Worm (Caenorhabditis elegans) whole organism, young adult: ENCODE measurements around the gene set-20.

ENCODE experiments used
- C06A6.2 ChIP-seq: fragments of 200-800 bp; sonication (Bioruptor generic); conservative IDR thresholded peaks from 2 replicates; pipeline ENCODE4 v1.3.6; 2022; ENCODE audit warnings: missing genetic modification characterization, missing compliant biosample characterization
- F22D6.2 ChIP-seq: sonication (generic microtip); optimal IDR thresholded peaks from 2 replicates; lab custom pipeline; 2016; ENCODE audit warnings: mild to moderate bottlenecking, missing genetic modification characterization, missing compliant biosample characterization
- F23B12.7 ChIP-seq: sonication (generic microtip); optimal IDR thresholded peaks from 2 replicates; lab custom pipeline; 2017; ENCODE audit warnings: missing genetic modification characterization, mild to moderate bottlenecking, missing compliant biosample characterization, antibody characterized with exemption, moderate library complexity; ENCODE audit not compliant: insufficient read depth
- F33H1.4 ChIP-seq: fragments of 200-800 bp; sonication (Bioruptor generic); IDR thresholded peaks from 2 replicates; pipeline ENCODE4 v1.3.6; 2022; ENCODE audit warnings: missing genetic modification reagents, missing genetic modification characterization, missing compliant biosample characterization
- F39B2.1 ChIP-seq: fragments of 200-800 bp; sonication (Bioruptor generic); IDR thresholded peaks from 2 replicates; pipeline ENCODE4 v1.3.6; 2022; ENCODE audit warnings: missing genetic modification reagents, missing genetic modification characterization, missing compliant biosample characterization
- F52B5.7 ChIP-seq: sonication (generic microtip); optimal IDR thresholded peaks from 2 replicates; lab custom pipeline; 2016; ENCODE audit warnings: mild to moderate bottlenecking, missing genetic modification characterization, missing compliant biosample characterization
- F55B11.4 ChIP-seq: sonication (generic microtip); optimal IDR thresholded peaks from 2 replicates; lab custom pipeline; 2016; ENCODE audit warnings: missing compliant biosample characterization, missing genetic modification characterization, borderline replicate concordance; ENCODE audit not compliant: insufficient read depth
- F57C9.4 ChIP-seq: sonication (generic microtip); optimal IDR thresholded peaks from 2 replicates; lab custom pipeline; 2017; ENCODE audit warnings: mild to moderate bottlenecking, missing genetic modification characterization, missing compliant biosample characterization
- K11D2.4 ChIP-seq: fragments of 200-800 bp; sonication (Bioruptor generic); IDR thresholded peaks from 2 replicates; pipeline ENCODE4 v1.3.6; 2022; ENCODE audit warnings: missing genetic modification reagents, missing genetic modification characterization, missing compliant biosample characterization
- K12H6.12 ChIP-seq: fragments of 200-800 bp; sonication (Bioruptor generic); optimal IDR thresholded peaks from 2 replicates; lab custom pipeline; 2018; ENCODE audit warnings: mild to moderate bottlenecking, missing genetic modification characterization, missing compliant biosample characterization
- T26A5.8 ChIP-seq: sonication (generic microtip); optimal IDR thresholded peaks from 2 replicates; lab custom pipeline; 2016; ENCODE audit warnings: missing genetic modification characterization, missing compliant biosample characterization
- Y56A3A.18 ChIP-seq: fragments of 200-800 bp; sonication (Bioruptor generic); IDR thresholded peaks from 2 replicates; pipeline ENCODE4 v1.3.6; 2022; ENCODE audit warnings: missing genetic modification reagents, missing genetic modification characterization, missing compliant biosample characterization
- Y67H2A.10 ChIP-seq: fragments of 200-800 bp; sonication (Bioruptor generic); conservative IDR thresholded peaks from 2 replicates; pipeline ENCODE4 v1.3.6; 2022; ENCODE audit warnings: missing genetic modification reagents, missing genetic modification characterization, missing compliant biosample characterization
- ZK185.1 ChIP-seq: sonication (generic microtip); optimal IDR thresholded peaks from 2 replicates; lab custom pipeline; 2016; ENCODE audit warnings: mild to moderate bottlenecking, missing genetic modification characterization, missing compliant biosample characterization; ENCODE audit not compliant: poor library complexity, severe bottlenecking
- athp-1 ChIP-seq: sonication (generic microtip); optimal IDR thresholded peaks from 2 replicates; lab custom pipeline; 2017; ENCODE audit warnings: mild to moderate bottlenecking, missing genetic modification characterization, missing compliant biosample characterization
- attf-5 ChIP-seq: fragments of 200-800 bp; sonication (Bioruptor generic); optimal IDR thresholded peaks from 2 replicates; lab custom pipeline; 2018; ENCODE audit warnings: mild to moderate bottlenecking, missing genetic modification characterization, missing compliant biosample characterization
- bed-1 ChIP-seq: fragments of 200-800 bp; sonication (Bioruptor generic); IDR thresholded peaks from 2 replicates; pipeline ENCODE4 v1.3.6; 2022; ENCODE audit warnings: missing genetic modification reagents, missing genetic modification characterization, missing compliant biosample characterization
- bed-2 ChIP-seq: fragments of 200-800 bp; sonication (Bioruptor generic); IDR thresholded peaks from 2 replicates; pipeline ENCODE4 v1.3.6; 2022; ENCODE audit warnings: missing genetic modification reagents, missing genetic modification characterization, missing compliant biosample characterization
- ceh-40 ChIP-seq: fragments of 200-800 bp; sonication (Bioruptor generic); IDR thresholded peaks from 2 replicates; pipeline ENCODE4 v1.3.6; 2022; ENCODE audit warnings: missing genetic modification characterization, missing compliant biosample characterization
- chd-7 ChIP-seq: sonication (generic microtip); optimal IDR thresholded peaks from 2 replicates; lab custom pipeline; 2016; ENCODE audit warnings: mild to moderate bottlenecking, missing genetic modification characterization, moderate library complexity, missing compliant biosample characterization
- dox-1 ChIP-seq: fragments of 200-800 bp; sonication (Bioruptor generic); IDR thresholded peaks from 2 replicates; pipeline ENCODE4 v1.3.6; 2022; ENCODE audit warnings: missing genetic modification reagents, missing genetic modification characterization, missing compliant biosample characterization
- dpff-1 ChIP-seq: sonication (generic microtip); optimal IDR thresholded peaks from 2 replicates; lab custom pipeline; 2017; ENCODE audit warnings: mild to moderate bottlenecking, missing genetic modification characterization, missing compliant biosample characterization
- dpl-1 ChIP-seq: fragments of 150-350 bp; optimal IDR thresholded peaks from 2 replicates; lab custom pipeline; 2014; ENCODE audit warnings: missing biosample characterization, missing genetic modification reagents, missing genetic modification characterization
- efl-1 ChIP-seq: fragments of 150-350 bp; optimal IDR thresholded peaks from 2 replicates; lab custom pipeline; 2014; ENCODE audit warnings: missing biosample characterization, missing genetic modification reagents, missing genetic modification characterization
- egl-18 ChIP-seq: fragments of 200-800 bp; sonication (Bioruptor generic); IDR thresholded peaks from 2 replicates; pipeline ENCODE4 v1.3.6; 2022; ENCODE audit warnings: missing genetic modification reagents, missing genetic modification characterization, missing compliant biosample characterization
- egl-44 ChIP-seq: fragments of 200-800 bp; sonication (Bioruptor generic); IDR thresholded peaks from 2 replicates; pipeline ENCODE4 v1.3.6; 2022; ENCODE audit warnings: missing genetic modification reagents, missing genetic modification characterization, missing compliant biosample characterization
- egrh-3 ChIP-seq: fragments of 200-800 bp; sonication (Bioruptor generic); IDR thresholded peaks from 2 replicates; pipeline ENCODE4 v1.3.6; 2022; ENCODE audit warnings: missing genetic modification reagents, missing genetic modification characterization, missing compliant biosample characterization
- ekl-4 ChIP-seq: fragments of 200-800 bp; sonication (Bioruptor generic); IDR thresholded peaks from 2 replicates; pipeline ENCODE4 v1.3.6; 2022; ENCODE audit warnings: missing genetic modification reagents, missing genetic modification characterization, missing compliant biosample characterization
- gei-17 ChIP-seq: fragments of 200-800 bp; sonication (Bioruptor generic); optimal IDR thresholded peaks from 2 replicates; lab custom pipeline; 2018; ENCODE audit warnings: mild to moderate bottlenecking, missing genetic modification characterization, missing compliant biosample characterization
- hmg-20 ChIP-seq: fragments of 200-800 bp; sonication (Bioruptor generic); IDR thresholded peaks from 2 replicates; pipeline ENCODE4 v1.3.6; 2022; ENCODE audit warnings: missing genetic modification reagents, missing genetic modification characterization, missing compliant biosample characterization
- lag-1 ChIP-seq: fragments of 200-800 bp; sonication (Bioruptor generic); IDR thresholded peaks from 2 replicates; pipeline ENCODE4 v1.3.6; 2022; ENCODE audit warnings: missing genetic modification reagents, missing genetic modification characterization, missing compliant biosample characterization
- lin-40 ChIP-seq: sonication (generic microtip); optimal IDR thresholded peaks from 2 replicates; lab custom pipeline; 2016; ENCODE audit warnings: missing genetic modification characterization, mild to moderate bottlenecking, missing compliant biosample characterization, missing genotype, missing genetic modification reagents
- lir-1 ChIP-seq: fragments of 200-800 bp; sonication (Bioruptor generic); conservative IDR thresholded peaks from 2 replicates; pipeline ENCODE4 v1.3.6; 2022; ENCODE audit warnings: missing genetic modification reagents, missing genetic modification characterization, missing compliant biosample characterization
- madf-3 ChIP-seq: fragments of 200-800 bp; sonication (Bioruptor generic); IDR thresholded peaks from 2 replicates; pipeline ENCODE4 v1.3.6; 2022; ENCODE audit warnings: missing genetic modification reagents, missing genetic modification characterization, missing compliant biosample characterization
- madf-6 ChIP-seq: fragments of 200-800 bp; sonication (Bioruptor generic); IDR thresholded peaks from 2 replicates; pipeline ENCODE4 v1.3.6; 2022; ENCODE audit warnings: missing genetic modification reagents, missing genetic modification characterization, missing compliant biosample characterization
- mcd-1 ChIP-seq: fragments of 200-800 bp; sonication (Bioruptor generic); IDR thresholded peaks from 2 replicates; pipeline ENCODE4 v1.3.6; 2022; ENCODE audit warnings: missing genetic modification reagents, missing genetic modification characterization, missing compliant biosample characterization
- nhr-120 ChIP-seq: fragments of 200-800 bp; sonication (Bioruptor generic); IDR thresholded peaks from 2 replicates; pipeline ENCODE4 v1.3.6; 2022; ENCODE audit warnings: missing genetic modification characterization, missing compliant biosample characterization
- nhr-179 ChIP-seq: sonication (generic microtip); optimal IDR thresholded peaks from 2 replicates; lab custom pipeline; 2016; ENCODE audit warnings: mild to moderate bottlenecking, missing genetic modification characterization, missing compliant biosample characterization
- nhr-80 ChIP-seq: sonication (generic microtip); optimal IDR thresholded peaks from 2 replicates; lab custom pipeline; 2016; ENCODE audit warnings: missing genetic modification characterization, missing compliant biosample characterization
- pha-4 ChIP-seq: fragments of 150-350 bp; sonication (generic microtip); optimal IDR thresholded peaks from 2 replicates; lab custom pipeline; 2014; ENCODE audit warnings: missing biosample characterization, missing genetic modification reagents, missing genetic modification characterization
- rcor-1 ChIP-seq: fragments of 200-800 bp; sonication (Bioruptor generic); IDR thresholded peaks from 2 replicates; pipeline ENCODE4 v1.3.6; 2022; ENCODE audit warnings: missing genetic modification reagents, missing genetic modification characterization, missing compliant biosample characterization
- rpc-1 ChIP-seq, 2 experiments: fragments of 150-350 bp in 1 of 2; sonication (generic microtip) in 1 of 2; optimal IDR thresholded peaks; 2 replicates each; lab custom pipeline; 2014 to 2018; ENCODE audit warnings: missing biosample characterization in 1 of 2, missing genetic modification characterization in 1 of 2, missing genetic modification reagents in 1 of 2, missing genotype in 1 of 2
- snpc-3.4 ChIP-seq: sonication (generic microtip); optimal IDR thresholded peaks from 2 replicates; lab custom pipeline; 2017; ENCODE audit warnings: missing genetic modification characterization, mild to moderate bottlenecking, missing compliant biosample characterization, antibody characterized with exemption, moderate library complexity, missing genotype, missing genetic modification reagents
- snpc-4 ChIP-seq, 5 experiments: fragments of 150-350 bp in 1 of 5; sonication (generic microtip) in 4 of 5; optimal IDR thresholded peaks; 2 replicates each; lab custom pipeline; 2014 to 2018; ENCODE audit warnings: missing genetic modification characterization in 5 of 5, missing biosample characterization in 3 of 5, antibody characterized with exemption in 2 of 5, mild to moderate bottlenecking in 2 of 5, missing compliant biosample characterization in 2 of 5, missing genotype in 2 of 5, moderate library complexity in 2 of 5, missing genetic modification reagents in 1 of 5
- somi-1 ChIP-seq: fragments of 200-800 bp; sonication (Bioruptor generic); optimal IDR thresholded peaks from 2 replicates; lab custom pipeline; 2018; ENCODE audit warnings: mild to moderate bottlenecking, missing genetic modification characterization, missing compliant biosample characterization
- sptf-2 ChIP-seq: fragments of 200-800 bp; sonication (Bioruptor generic); optimal IDR thresholded peaks from 2 replicates; lab custom pipeline; 2018; ENCODE audit warnings: mild to moderate bottlenecking, missing genetic modification characterization, missing compliant biosample characterization
- tbp1 ChIP-seq: fragments of 200-800 bp; sonication (Bioruptor generic); optimal IDR thresholded peaks from 2 replicates; lab custom pipeline; 2018; ENCODE audit warnings: mild to moderate bottlenecking, missing genetic modification characterization, missing compliant biosample characterization
- unc-62 ChIP-seq: fragments of 150-350 bp; optimal IDR thresholded peaks from 2 replicates; lab custom pipeline; 2014; ENCODE audit warnings: missing biosample characterization, missing genetic modification reagents, missing genetic modification characterization
- ztf-18 ChIP-seq: sonication (generic microtip); optimal IDR thresholded peaks from 2 replicates; lab custom pipeline; 2016; ENCODE audit warnings: missing genotype, mild to moderate bottlenecking, missing genetic modification characterization, missing compliant biosample characterization

The set-20 gene

ce11 chrX:5653813-5654212, 32.1 kb downstream of the set-20 start, which contains the start of gene T22B7.7:
TSS of gene T22B7.7 (minus strand) at chrX:5654074.
- TF ChIP-seq sptf-2 (GFP tag; lab: Kevin White, UChicago) (no peak), rcor-1 (GFP tag; lab: Robert Waterston, UW) (no peak), snpc-4 (GFP tag; optimal IDR thresholded peaks at IDR 0.05; lab: Kevin White, UChicago) (no peak), snpc-4 (tag; optimal IDR thresholded peaks at IDR 0.05; lab: Kevin White, UChicago) (no peak), mcd-1 (GFP tag; lab: Robert Waterston, UW) (no peak), lag-1 (no peak), ekl-4 (no peak), somi-1 (GFP tag; lab: Kevin White, UChicago) (peak; percentile 65), Y56A3A.18 (GFP tag; lab: Robert Waterston, UW) (no peak), F55B11.4 (tag; lab: Kevin White, UChicago) (no peak), K12H6.12 (tag; lab: Kevin White, UChicago) (peak; percentile 53), nhr-179 (tag; lab: Kevin White, UChicago) (no peak), bed-2 (GFP tag; lab: Robert Waterston, UW) (no peak), F57C9.4 (tag; lab: Kevin White, UChicago) (no peak), ceh-40 (GFP tag; lab: Robert Waterston, UW) (no peak), dpl-1 (GFP tag; lab: Kevin White, UChicago) (no peak), attf-5 (GFP tag; lab: Kevin White, UChicago) (no peak), egl-18 (GFP tag; lab: Robert Waterston, UW) (no peak), T26A5.8 (tag; lab: Kevin White, UChicago) (no peak), F52B5.7 (tag; lab: Kevin White, UChicago) (no peak), nhr-120 (GFP tag; lab: Robert Waterston, UW) (no peak), snpc-3.4 (tag; lab: Kevin White, UChicago) (no peak), dox-1 (GFP tag; lab: Robert Waterston, UW) (peak; percentile 48; the same call in 1 of the 2 replicates), K11D2.4 (GFP tag; lab: Robert Waterston, UW) (peak; percentile 47; the same call in 1 of the 2 replicates), egl-44 (0 out of 2 replicates have a peak, but pooled peaks have one; percentile 30), F23B12.7 (tag; lab: Kevin White, UChicago) (no peak), F39B2.1 (no peak), tbp1 (GFP tag; lab: Kevin White, UChicago) (no peak), F33H1.4 (no peak), gei-17 (GFP tag; lab: Kevin White, UChicago) (peak; percentile 6), lir-1 (GFP tag; lab: Robert Waterston, UW) (no peak), dpff-1 (tag; lab: Kevin White, UChicago) (no peak), C06A6.2 (GFP tag; lab: Robert Waterston, UW) (no peak), unc-62 (peak; percentile 47), madf-6 (GFP tag; lab: Robert Waterston, UW) (no peak), bed-1 (GFP tag; lab: Robert Waterston, UW) (no peak), athp-1 (tag; lab: Kevin White, UChicago) (no peak), ZK185.1 (tag; lab: Kevin White, UChicago) (no peak), lin-40 (tag; lab: Kevin White, UChicago) (peak; percentile 63), rpc-1 (optimal IDR thresholded peaks at IDR 0.05; lab: Kevin White, UChicago) (no peak), rpc-1 (tag; optimal IDR thresholded peaks at IDR 0.05; lab: Kevin White, UChicago) (no peak), hmg-20 (no peak), chd-7 (tag; lab: Kevin White, UChicago) (peak; percentile 13), Y67H2A.10 (GFP tag; lab: Robert Waterston, UW) (no peak), madf-3 (GFP tag; lab: Robert Waterston, UW) (no peak), pha-4 (tag; lab: Kevin White, UChicago) (no peak), F22D6.2 (tag; lab: Kevin White, UChicago) (peak; percentile 43), ztf-18 (no peak), egrh-3 (GFP tag; lab: Robert Waterston, UW) (no peak), nhr-80 (tag; lab: Kevin White, UChicago) (peak; percentile 63), efl-1 (GFP tag; lab: Kevin White, UChicago) (no peak)
